Worm (Caenorhabditis elegans): Measurements from ENCODE around the gene C16C8.27.
"Not testable (repeated sequence)": the region's sequence is repeated elsewhere in the genome, so short reads cannot be mapped to it uniquely, and the experiment has no call there.

DNA sequence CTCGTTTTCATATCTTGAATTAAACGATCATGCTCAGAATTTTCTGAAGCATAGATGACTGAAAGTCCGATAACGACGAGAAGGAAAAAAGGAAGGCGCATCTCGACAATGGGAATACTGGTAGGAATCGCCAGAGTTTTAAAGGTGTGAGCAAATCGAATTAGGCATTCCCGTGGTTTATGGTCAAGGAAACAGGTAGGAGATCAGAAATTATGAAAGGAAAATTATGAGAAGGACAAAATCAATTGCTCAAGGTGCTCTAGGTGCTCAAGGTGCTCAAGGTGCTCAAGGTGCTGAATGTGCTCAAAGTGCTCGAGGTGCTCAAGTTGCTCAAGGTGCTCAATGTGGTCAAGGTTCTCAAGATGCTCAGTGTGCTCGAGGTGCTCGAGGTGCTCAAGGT is 23.1 kb downstream of the C16C8.27 start, which contains the start of gene C16C8.10:
- not testable (repeated sequence) for TF ChIP-seq snpc-4 (tag; optimal IDR thresholded peaks at IDR 0.05); elt-1 (tag; optimal IDR thresholded peaks at IDR 0.05); aly-2 (tag; optimal IDR thresholded peaks at IDR 0.05); R02D3.7 (tag; optimal IDR thresholded peaks at IDR 0.05); unc-62 (GFP tag; optimal IDR thresholded peaks at IDR 0.05); mab-5 (tag; optimal IDR thresholded peaks at IDR 0.05); gmeb-1 (tag; optimal IDR thresholded peaks at IDR 0.05); ceh-82 (tag; optimal IDR thresholded peaks at IDR 0.05); ztf-11 (tag; optimal IDR thresholded peaks at IDR 0.05); lin-39 (tag; optimal IDR thresholded peaks at IDR 0.05); egl-27 (tag; optimal IDR thresholded peaks at IDR 0.05)
